Fruit fly (Drosophila melanogaster) whole organism, adult: ENCODE data around the gene tral.

Source experiments
- CG11617 ChIP-seq: fragments of 200-800 bp; sonication (Bioruptor generic); optimal IDR thresholded peaks from 2 replicates; lab custom pipeline; 2017; ENCODE audit warnings: mild to moderate bottlenecking, missing biosample characterization, missing genetic modification reagents, missing genetic modification characterization
- CG14711 ChIP-seq: fragments of 200-800 bp; sonication (Bioruptor generic); optimal IDR thresholded peaks from 2 replicates; lab custom pipeline; 2018; ENCODE audit warnings: missing biosample characterization, mild to moderate bottlenecking, missing genetic modification characterization, moderate library complexity
- CG33017 ChIP-seq: fragments of 200-800 bp; sonication (Bioruptor generic); optimal IDR thresholded peaks from 2 replicates; lab custom pipeline; 2018; ENCODE audit warnings: missing biosample characterization, mild to moderate bottlenecking, missing genetic modification characterization, moderate library complexity
- CG7045 ChIP-seq: fragments of 200-800 bp; sonication (Bioruptor generic); optimal IDR thresholded peaks from 2 replicates; lab custom pipeline; 2017; ENCODE audit warnings: missing biosample characterization, mild to moderate bottlenecking, missing genetic modification characterization
- CG7101 ChIP-seq: fragments of 200-800 bp; sonication (Bioruptor generic); optimal IDR thresholded peaks from 2 replicates; lab custom pipeline; 2018; ENCODE audit warnings: missing biosample characterization, mild to moderate bottlenecking, missing genetic modification characterization, moderate library complexity
- Clk ChIP-seq: fragments of 200-800 bp; sonication (Bioruptor generic); optimal IDR thresholded peaks from 2 replicates; lab custom pipeline; 2017; ENCODE audit warnings: missing biosample characterization, missing genetic modification characterization
- Hr96 ChIP-seq: fragments of 200-800 bp; sonication (Bioruptor generic); optimal IDR thresholded peaks from 2 replicates; lab custom pipeline; 2016; ENCODE audit warnings: missing biosample characterization, missing genetic modification characterization
- cic ChIP-seq: fragments of 200-800 bp; sonication (Bioruptor generic); optimal IDR thresholded peaks from 2 replicates; lab custom pipeline; 2017; ENCODE audit warnings: missing biosample characterization, mild to moderate bottlenecking, missing genetic modification characterization, moderate library complexity
- ovo ChIP-seq: fragments of 200-800 bp; sonication (Bioruptor generic); optimal IDR thresholded peaks from 2 replicates; lab custom pipeline; 2016; ENCODE audit warnings: missing biosample characterization, missing genetic modification characterization

dm6 chr3L:12526433-12527113, 11.7 kb downstream of the tral start, which contains the start of gene eIF2beta:
- TF ChIP-seq CG7045 (no peak), cic (GFP tag; lab: Kevin White, UChicago) (peak; percentile 8), CG14711 (tag; lab: Kevin White, UChicago) (peak; percentile 20), CG11617 (GFP tag; lab: Kevin White, UChicago) (peak; percentile 28), ovo (GFP tag; lab: Kevin White, UChicago) (no peak), Clk (GFP tag; lab: Kevin White, UChicago) (no peak), CG33017 (tag; lab: Kevin White, UChicago) (no peak), Hr96 (GFP tag; lab: Kevin White, UChicago) (no peak), CG7101 (tag; lab: Kevin White, UChicago) (no peak)
